Worm (Caenorhabditis elegans) whole organism, L4/young adult: ENCODE data around the gene Y57A10A.31.

Experiments
- W03F9.2 ChIP-seq: fragments of 150-350 bp; optimal IDR thresholded peaks from 2 replicates; lab custom pipeline; 2014; ENCODE audit warnings: missing biosample characterization, missing genetic modification characterization
- dao-5 ChIP-seq: sonication (generic microtip); optimal IDR thresholded peaks from 2 replicates; lab custom pipeline; 2016; ENCODE audit warnings: missing genotype, missing genetic modification characterization, moderate library complexity, missing compliant biosample characterization
- him-1 ChIP-seq: sonication (generic microtip); optimal IDR thresholded peaks from 2 replicates; lab custom pipeline; 2016; ENCODE audit warnings: missing genotype, missing genetic modification reagents, missing genetic modification characterization, missing compliant biosample characterization

The Y57A10A.31 gene

ce11 chrII:12346289-12346989 lies 57.3 kb downstream of the Y57A10A.31 start:
- TF ChIP-seq dao-5 (no peak), him-1 (no peak)

ce11 chrII:12348957-12349356 lies 59.8 kb downstream of the Y57A10A.31 start:
- TF ChIP-seq dao-5 (no peak), W03F9.2 (tag; lab: Kevin White, UChicago) (no peak), him-1 (no peak)

ce11 chrII:12349866-12350265 lies 60.7 kb downstream of the Y57A10A.31 start:
- no peak for TF ChIP-seq dao-5
- TF ChIP-seq him-1, result no peak
- TF ChIP-seq W03F9.2 (tag; lab: Kevin White, UChicago), result no peak
